Worm (Caenorhabditis elegans) whole organism, L4/young adult: Measurements from ENCODE around the gene lpin-1.

Source experiments
- dao-5 ChIP-seq: sonication (generic microtip); optimal IDR thresholded peaks from 2 replicates; lab custom pipeline; 2016; ENCODE audit warnings: missing genotype, missing genetic modification characterization, moderate library complexity, missing compliant biosample characterization
- him-1 ChIP-seq: sonication (generic microtip); optimal IDR thresholded peaks from 2 replicates; lab custom pipeline; 2016; ENCODE audit warnings: missing genotype, missing genetic modification reagents, missing genetic modification characterization, missing compliant biosample characterization

- TF ChIP-seq him-1 (tag; lab: Kevin White, UChicago) (no peak), dao-5 (no peak)
Measured at ce11 chrV:13625517-13626097, 28.3 kb downstream of the lpin-1 start, which contains the start of the genes nduv-2 and F53F4.12.
